Worm (Caenorhabditis elegans): ENCODE measurements around the gene R13A5.11.

- TF ChIP-seq fos-1 (tag; optimal IDR thresholded peaks at IDR 0.05): no peak
- TF ChIP-seq tbx-2 (tag; optimal IDR thresholded peaks at IDR 0.05): no peak
- no peak for TF ChIP-seq ztf-4 (tag; optimal IDR thresholded peaks at IDR 0.05)
- TF ChIP-seq pqm-1 (tag; optimal IDR thresholded peaks at IDR 0.05): no peak
- no peak for TF ChIP-seq elt-1 (tag; optimal IDR thresholded peaks at IDR 0.05)
- TF ChIP-seq R02D3.7 (tag; optimal IDR thresholded peaks at IDR 0.05): no peak
- TF ChIP-seq nhr-28 (tag; optimal IDR thresholded peaks at IDR 0.05): no peak
- TF ChIP-seq nhr-77 (tag; optimal IDR thresholded peaks at IDR 0.05): no peak
- TF ChIP-seq ztf-11 (tag; optimal IDR thresholded peaks at IDR 0.05): no peak
- TF ChIP-seq nfya-1 (tag; optimal IDR thresholded peaks at IDR 0.05; ENCODE audit: insufficient read depth): no peak
- no peak for TF ChIP-seq ZK546.5 (tag; optimal IDR thresholded peaks at IDR 0.05)
- TF ChIP-seq unc-62 (GFP tag; optimal IDR thresholded peaks at IDR 0.05): no peak
Measured at ce11 chrIII:7619846-7620245, 26.7 kb upstream of the R13A5.11 start.
